Worm (Caenorhabditis elegans) whole organism, L4/young adult: ENCODE results near the gene sulp-7.
A peak's percentile ranks its signal among the peaks of the same experiment; 100 is the strongest.

Experiments
- W03F9.2 ChIP-seq: fragments of 150-350 bp; optimal IDR thresholded peaks from 2 replicates; lab custom pipeline; 2014; ENCODE audit warnings: missing biosample characterization, missing genetic modification characterization
- dao-5 ChIP-seq: sonication (generic microtip); optimal IDR thresholded peaks from 2 replicates; lab custom pipeline; 2016; ENCODE audit warnings: missing genotype, missing genetic modification characterization, moderate library complexity, missing compliant biosample characterization
- him-1 ChIP-seq: sonication (generic microtip); optimal IDR thresholded peaks from 2 replicates; lab custom pipeline; 2016; ENCODE audit warnings: missing genotype, missing genetic modification reagents, missing genetic modification characterization, missing compliant biosample characterization

Gene sulp-7

ce11 chrX:11080170-11080728 lies at the start of gene sulp-7:
Gene sulp-7 (plus strand): TSS chrX:11080678.
- TF ChIP-seq dao-5 (tag; lab: Kevin White, UChicago), result no peak
- no peak for TF ChIP-seq him-1 (tag; lab: Kevin White, UChicago)
- no peak for TF ChIP-seq W03F9.2 (tag; lab: Kevin White, UChicago)

DNA sequence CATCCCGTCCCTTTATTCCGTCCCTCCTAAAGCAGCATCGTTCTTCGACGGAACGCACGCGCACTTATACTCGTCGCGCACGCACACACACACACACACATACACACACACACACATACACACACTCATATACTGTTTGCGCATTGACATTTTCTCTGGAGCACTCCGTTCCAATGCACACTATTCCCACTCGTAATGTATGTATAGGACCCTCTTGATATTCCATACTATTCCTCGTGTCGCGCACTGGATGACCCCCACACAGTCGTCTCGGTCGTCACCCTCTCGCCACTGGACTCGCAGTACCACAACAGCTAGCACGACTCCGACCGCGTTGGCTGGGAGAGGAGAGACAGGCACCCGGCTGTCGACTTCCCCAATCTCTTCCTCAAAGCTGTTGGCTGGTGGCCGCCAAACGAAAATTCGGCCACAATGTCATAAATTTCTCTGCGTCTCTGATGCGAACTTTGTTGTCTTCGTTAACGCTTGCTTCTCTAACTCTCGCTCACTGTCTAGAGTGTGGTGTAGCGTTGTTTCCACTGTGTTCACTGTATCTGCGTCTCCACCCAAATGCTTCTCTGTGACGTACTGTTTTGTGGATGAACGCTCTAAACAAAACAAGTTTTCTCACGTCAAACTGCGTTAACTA lies 49.3 kb upstream of the sulp-7 start:
- peak; percentile 97 for TF ChIP-seq him-1 (tag; lab: Kevin White, UChicago)
- TF ChIP-seq dao-5 (tag; lab: Kevin White, UChicago), result peak; percentile 1
- TF ChIP-seq W03F9.2 (tag; lab: Kevin White, UChicago), result peak; percentile 54

- TF ChIP-seq him-1 (tag; lab: Kevin White, UChicago) (no peak), W03F9.2 (tag; lab: Kevin White, UChicago) (no peak), dao-5 (tag; lab: Kevin White, UChicago) (no peak)
These were observed 48.6 kb upstream of the sulp-7 start for ce11 chrX:11031869-11032268.

DNA sequence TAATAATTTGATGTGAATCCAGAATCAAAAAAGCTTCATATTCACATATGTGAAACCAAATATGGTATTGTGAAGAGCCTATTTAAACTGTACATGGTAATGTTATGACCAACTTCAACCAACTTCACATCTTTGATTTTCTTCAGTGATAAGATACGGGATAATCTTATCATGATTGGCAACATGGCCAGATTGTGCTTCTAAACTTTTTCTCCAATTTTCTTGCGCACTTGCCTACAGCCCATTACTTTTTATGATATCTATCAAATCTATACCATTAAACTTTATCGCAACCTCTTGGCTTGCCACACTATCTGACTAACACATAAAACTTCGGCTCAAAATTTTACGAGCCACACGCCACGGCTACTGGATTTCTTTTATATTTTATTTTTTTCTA lies 48.1 kb upstream of the sulp-7 start:
- no peak for TF ChIP-seq W03F9.2 (tag; lab: Kevin White, UChicago)
- TF ChIP-seq him-1 (tag; lab: Kevin White, UChicago), result no peak
- no peak for TF ChIP-seq dao-5 (tag; lab: Kevin White, UChicago)

- TF ChIP-seq him-1 (tag; lab: Kevin White, UChicago), result no peak
These were observed 47.1 kb upstream of the sulp-7 start for ce11 chrX:11033128-11033951.

- no peak for TF ChIP-seq dao-5 (tag; lab: Kevin White, UChicago)
- no peak for TF ChIP-seq him-1 (tag; lab: Kevin White, UChicago)
- TF ChIP-seq W03F9.2 (tag; lab: Kevin White, UChicago), result no peak
These were observed 46.6 kb upstream of the sulp-7 start for ce11 chrX:11033952-11034287.

- peak; percentile 54 for TF ChIP-seq him-1 (tag; lab: Kevin White, UChicago)
- TF ChIP-seq W03F9.2 (tag; lab: Kevin White, UChicago), result no peak
These were observed 45.9 kb upstream of the sulp-7 start for ce11 chrX:11034430-11035117.

DNA sequence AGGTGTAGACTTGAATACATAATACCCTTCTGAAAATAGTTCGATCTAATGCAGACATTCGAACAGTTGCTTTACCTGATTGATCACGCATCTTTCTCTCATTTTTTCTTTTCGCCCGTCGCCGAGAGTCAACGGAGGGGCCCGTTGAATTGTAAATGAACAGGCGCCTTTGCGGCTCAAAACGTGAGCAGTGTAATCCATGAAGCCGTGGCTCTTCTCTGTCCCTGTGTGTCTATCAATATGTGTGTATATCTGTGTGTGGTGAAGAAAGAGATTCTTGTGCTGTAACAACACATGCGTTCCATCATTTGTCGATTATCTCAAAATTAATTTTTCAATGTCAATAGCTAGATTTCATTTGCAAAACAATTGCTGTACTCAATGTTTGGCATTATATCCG lies 44.9 kb upstream of the sulp-7 start:
- TF ChIP-seq him-1 (tag; lab: Kevin White, UChicago) (no peak), dao-5 (tag; lab: Kevin White, UChicago) (no peak), W03F9.2 (tag; lab: Kevin White, UChicago) (no peak)

DNA sequence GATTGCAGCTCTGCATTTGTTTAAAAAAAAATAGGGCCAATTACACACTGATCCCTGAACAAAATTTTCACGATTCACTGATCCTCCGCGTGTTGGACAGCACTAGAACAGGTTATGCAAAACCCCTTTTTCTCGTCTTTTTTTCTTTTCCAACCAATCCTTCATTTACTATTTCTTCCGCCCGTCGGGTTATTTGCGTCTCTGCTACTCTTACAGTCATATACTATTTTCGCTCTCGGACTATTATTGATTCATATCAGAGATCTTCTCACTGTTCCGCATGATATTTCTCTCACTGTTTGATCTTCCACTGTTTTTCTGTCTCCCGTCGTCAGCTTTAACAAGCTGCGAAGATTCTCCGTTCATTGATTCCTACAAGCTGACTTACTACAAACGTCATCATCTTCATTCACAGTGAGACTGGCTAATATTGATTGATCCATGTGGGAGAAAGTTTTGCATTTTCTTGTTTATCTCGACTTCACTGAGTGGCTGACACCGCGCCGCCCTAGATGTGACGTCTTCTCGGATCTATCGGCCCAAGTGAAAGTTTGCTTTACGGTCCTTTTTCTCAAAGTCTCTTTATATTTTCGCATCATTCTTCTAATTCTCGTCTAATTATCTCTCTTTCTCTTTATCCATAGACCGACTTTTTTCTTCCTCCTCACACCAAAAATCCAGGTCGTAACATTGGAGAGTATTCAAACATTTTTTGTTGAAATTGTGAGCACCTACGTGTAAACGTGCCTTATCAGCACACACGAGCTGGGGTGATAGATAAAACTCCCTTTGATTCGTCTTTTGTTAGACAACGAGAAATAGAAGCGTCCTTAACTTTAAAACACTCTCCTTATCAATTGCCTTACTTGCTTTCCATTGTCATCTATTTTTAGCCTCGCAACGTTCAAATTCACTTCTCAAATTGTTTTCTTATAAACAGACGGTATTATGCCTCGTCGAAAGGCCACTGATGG lies 44.1 kb upstream of the sulp-7 start:
- TF ChIP-seq him-1 (tag; lab: Kevin White, UChicago) (no peak), W03F9.2 (tag; lab: Kevin White, UChicago) (no peak), dao-5 (tag; lab: Kevin White, UChicago) (no peak)

ce11 chrX:11038221-11038620 lies 42.3 kb upstream of the sulp-7 start:
- TF ChIP-seq W03F9.2 (tag; lab: Kevin White, UChicago), result no peak
- TF ChIP-seq dao-5 (tag; lab: Kevin White, UChicago), result no peak
- no peak for TF ChIP-seq him-1 (tag; lab: Kevin White, UChicago)

- TF ChIP-seq him-1 (tag; lab: Kevin White, UChicago) (no peak), dao-5 (tag; lab: Kevin White, UChicago) (no peak), W03F9.2 (tag; lab: Kevin White, UChicago) (no peak)
These were observed 37.7 kb upstream of the sulp-7 start, which contains the start of gene C09F12.3 for ce11 chrX:11042777-11043176. Gene C09F12.3 (minus strand): TSS chrX:11042877.

DNA sequence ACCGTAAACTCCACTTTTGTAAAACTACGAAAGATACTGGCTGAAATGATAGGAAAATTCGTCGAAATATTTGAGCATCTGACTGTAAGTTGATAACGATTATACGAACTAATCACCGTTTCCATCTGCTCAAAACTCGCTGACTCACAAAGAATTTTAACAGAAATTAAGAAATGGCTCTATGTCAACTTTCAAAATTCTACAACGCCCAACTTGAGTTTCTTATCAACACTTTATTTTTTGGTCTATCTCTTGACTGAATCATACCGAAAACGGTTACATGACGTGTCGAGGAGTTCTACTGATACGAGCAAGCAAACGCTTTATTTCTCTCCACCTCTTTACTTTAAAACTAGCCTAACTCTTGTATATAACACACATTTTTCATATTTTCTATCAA lies 33.3 kb upstream of the sulp-7 start, which contains the start of gene clc-1:
TSS of gene clc-1 (plus strand) at position 264 of the 400 bp plus-strand sequence.
- no peak for TF ChIP-seq him-1 (tag; lab: Kevin White, UChicago)
- no peak for TF ChIP-seq W03F9.2 (tag; lab: Kevin White, UChicago)
- TF ChIP-seq dao-5 (tag; lab: Kevin White, UChicago), result no peak
